Fruit fly (Drosophila melanogaster) whole organism, embryonic: ENCODE data around the gene CG44405.
A peak's percentile ranks its signal among the peaks of the same experiment; 100 is the strongest.

Source experiments
- Bteb2 ChIP-seq: fragments of 200-800 bp; sonication (Bioruptor generic); optimal IDR thresholded peaks from 2 replicates; lab custom pipeline; 2016; ENCODE audit warnings: missing biosample characterization, missing genetic modification characterization
- CG10321 ChIP-seq: fragments of 200-800 bp; sonication (Bioruptor generic); IDR thresholded peaks from 2 replicates; pipeline ENCODE4 v1.3.6; 2022; ENCODE audit warnings: missing biosample characterization, missing genetic modification characterization
- CG11247 ChIP-seq: fragments of 200-800 bp; sonication (Bioruptor generic); IDR thresholded peaks from 2 replicates; pipeline ENCODE4 v1.3.6; 2022; ENCODE audit warnings: missing biosample characterization, missing genetic modification characterization
- CG11504 ChIP-seq: fragments of 200-800 bp; sonication (Bioruptor generic); optimal IDR thresholded peaks from 3 replicates; lab custom pipeline; 2019; ENCODE audit warnings: missing biosample characterization, mild to moderate bottlenecking, missing genetic modification characterization, moderate library complexity
- CG13296 ChIP-seq: fragments of 200-800 bp; sonication (Bioruptor generic); optimal IDR thresholded peaks from 3 replicates; lab custom pipeline; 2018; ENCODE audit warnings: missing biosample characterization, mild to moderate bottlenecking, missing genetic modification characterization
- CG15011 ChIP-seq: fragments of 200-800 bp; sonication (Bioruptor generic); optimal IDR thresholded peaks from 3 replicates; lab custom pipeline; 2018; ENCODE audit warnings: missing biosample characterization, mild to moderate bottlenecking, missing genetic modification characterization
- CG17385 ChIP-seq: fragments of 200-800 bp; sonication (Bioruptor generic); optimal IDR thresholded peaks from 3 replicates; lab custom pipeline; 2018; ENCODE audit warnings: missing biosample characterization, mild to moderate bottlenecking, missing genetic modification characterization
- CG17802 ChIP-seq: fragments of 200-800 bp; sonication (Bioruptor generic); optimal IDR thresholded peaks from 2 replicates; lab custom pipeline; 2018; ENCODE audit warnings: missing biosample characterization, mild to moderate bottlenecking, missing genetic modification characterization, moderate library complexity
- CG17829 ChIP-seq: fragments of 200-800 bp; optimal IDR thresholded peaks from 2 replicates; lab custom pipeline; 2019; ENCODE audit warnings: missing biosample characterization, mild to moderate bottlenecking, missing genetic modification characterization, moderate library complexity
- CG1832 ChIP-seq: fragments of 200-800 bp; sonication (Bioruptor generic); optimal IDR thresholded peaks from 2 replicates; lab custom pipeline; 2017; ENCODE audit warnings: missing biosample characterization, mild to moderate bottlenecking, missing genetic modification characterization, inconsistent platforms
- CG2129 ChIP-seq: fragments of 200-800 bp; sonication (Bioruptor generic); IDR thresholded peaks from 2 replicates; pipeline ENCODE4 v1.3.6; 2022; ENCODE audit warnings: missing biosample characterization, missing genetic modification characterization; ENCODE audit not compliant: partially characterized antibody
- CG31365 ChIP-seq: fragments of 200-800 bp; sonication (Bioruptor generic); optimal IDR thresholded peaks from 2 replicates; lab custom pipeline; 2018; ENCODE audit warnings: missing biosample characterization, mild to moderate bottlenecking, missing genetic modification characterization
- CG31388 ChIP-seq: fragments of 200-800 bp; sonication (Bioruptor generic); optimal IDR thresholded peaks from 2 replicates; lab custom pipeline; 2016; ENCODE audit warnings: missing biosample characterization, missing genetic modification characterization
- CG34224 ChIP-seq: fragments of 200-800 bp; sonication (Bioruptor generic); IDR thresholded peaks from 3 replicates; pipeline ENCODE4 v1.3.6; 2022; ENCODE audit warnings: missing biosample characterization, missing genetic modification characterization; ENCODE audit not compliant: partially characterized antibody
- CG4854 ChIP-seq: fragments of 200-800 bp; sonication (Bioruptor generic); optimal IDR thresholded peaks from 2 replicates; lab custom pipeline; 2016; ENCODE audit warnings: missing biosample characterization, missing genetic modification characterization, inconsistent platforms
- CG6791 ChIP-seq: fragments of 200-800 bp; sonication (Bioruptor generic); IDR thresholded peaks from 3 replicates; pipeline ENCODE4 v1.3.6; 2022; ENCODE audit warnings: missing biosample characterization, missing genetic modification characterization; ENCODE audit not compliant: partially characterized antibody
- CG7271 ChIP-seq: fragments of 200-800 bp; sonication (Bioruptor generic); optimal IDR thresholded peaks from 2 replicates; lab custom pipeline; 2018; ENCODE audit warnings: missing biosample characterization, mild to moderate bottlenecking, missing genetic modification characterization, moderate library complexity
- CG8388 ChIP-seq: fragments of 200-800 bp; sonication (Bioruptor generic); optimal IDR thresholded peaks from 2 replicates; lab custom pipeline; 2019; ENCODE audit warnings: missing biosample characterization, mild to moderate bottlenecking, missing genetic modification characterization, moderate library complexity
- CG9437 ChIP-seq: fragments of 200-800 bp; sonication (Bioruptor generic); optimal IDR thresholded peaks from 2 replicates; lab custom pipeline; 2018; ENCODE audit warnings: missing biosample characterization, mild to moderate bottlenecking, missing genetic modification characterization
- CG9609 ChIP-seq: fragments of 200-800 bp; sonication (Bioruptor generic); optimal IDR thresholded peaks from 3 replicates; lab custom pipeline; 2016; ENCODE audit warnings: missing biosample characterization, missing genetic modification characterization
- CG9817 ChIP-seq: fragments of 200-800 bp; sonication (Bioruptor generic); optimal IDR thresholded peaks from 2 replicates; lab custom pipeline; 2018; ENCODE audit warnings: missing biosample characterization, mild to moderate bottlenecking, missing genetic modification characterization, moderate library complexity
- Dip2 ChIP-seq: fragments of 200-800 bp; sonication (Bioruptor generic); IDR thresholded peaks from 2 replicates; pipeline ENCODE4 v1.3.6; 2022; ENCODE audit warnings: missing biosample characterization, missing genetic modification characterization
- Doc3 ChIP-seq: fragments of 200-800 bp; sonication (Bioruptor generic); IDR thresholded peaks from 3 replicates; pipeline ENCODE4 v1.3.6; 2022; ENCODE audit warnings: missing biosample characterization, missing genetic modification characterization; ENCODE audit not compliant: partially characterized antibody
- Dp ChIP-seq: fragments of 200-800 bp; sonication (Bioruptor generic); optimal IDR thresholded peaks from 2 replicates; lab custom pipeline; 2018; ENCODE audit warnings: missing biosample characterization, mild to moderate bottlenecking, missing genetic modification characterization, moderate library complexity
- ERR ChIP-seq: fragments of 200-800 bp; sonication (Bioruptor generic); optimal IDR thresholded peaks from 2 replicates; lab custom pipeline; 2016; ENCODE audit warnings: missing biosample characterization, missing genetic modification characterization
- HLH3B ChIP-seq: fragments of 200-800 bp; sonication (Bioruptor generic); IDR thresholded peaks from 2 replicates; pipeline ENCODE4 v1.3.6; 2022; ENCODE audit warnings: missing biosample characterization, missing genetic modification characterization
- Hr51 ChIP-seq, 2 experiments: fragments of 200-800 bp; sonication (Bioruptor generic); optimal IDR thresholded peaks; 2 replicates in 1 of 2; 3 replicates in 1 of 2; lab custom pipeline; 2016 to 2018; ENCODE audit warnings: missing biosample characterization in 2 of 2, missing genetic modification characterization in 2 of 2, mild to moderate bottlenecking in 1 of 2, moderate library complexity in 1 of 2
- Mrtf ChIP-seq: fragments of 200-800 bp; sonication (Bioruptor generic); IDR thresholded peaks from 3 replicates; pipeline ENCODE4 v1.3.6; 2022; ENCODE audit warnings: missing biosample characterization, missing genetic modification characterization
- NFAT ChIP-seq: fragments of 200-800 bp; sonication (Bioruptor generic); IDR thresholded peaks from 2 replicates; pipeline ENCODE4 v1.3.6; 2022; ENCODE audit warnings: missing biosample characterization, missing genetic modification characterization
- Ptx1 ChIP-seq: fragments of 200-800 bp; sonication (Bioruptor generic); IDR thresholded peaks from 2 replicates; pipeline ENCODE4 v1.3.6; 2022; ENCODE audit warnings: missing biosample characterization, missing genetic modification characterization
- Xbp1 ChIP-seq: fragments of 200-800 bp; sonication (Bioruptor generic); optimal IDR thresholded peaks from 3 replicates; lab custom pipeline; 2016; ENCODE audit warnings: missing biosample characterization, mild to moderate bottlenecking, missing genetic modification characterization
- croc ChIP-seq: fragments of 200-800 bp; sonication (Bioruptor generic); conservative IDR thresholded peaks from 3 replicates; pipeline ENCODE4 v1.3.6; 2022; ENCODE audit warnings: missing biosample characterization, missing genetic modification characterization
- dan ChIP-seq: fragments of 200-800 bp; sonication (Bioruptor generic); IDR thresholded peaks from 2 replicates; pipeline ENCODE4 v1.3.6; 2022; ENCODE audit warnings: missing biosample characterization, missing genetic modification characterization
- dimm ChIP-seq: fragments of 200-800 bp; sonication (Bioruptor generic); IDR thresholded peaks from 2 replicates; pipeline ENCODE4 v1.3.6; 2022; ENCODE audit warnings: missing biosample characterization, missing genetic modification characterization
- dpn ChIP-seq, 2 experiments: fragments of 200-800 bp; sonication (Bioruptor generic); optimal IDR thresholded peaks; 3 replicates each; lab custom pipeline; 2016; ENCODE audit warnings: missing biosample characterization in 2 of 2, missing genetic modification characterization in 2 of 2
- ems ChIP-seq: fragments of 200-800 bp; sonication (Bioruptor generic); optimal IDR thresholded peaks from 3 replicates; lab custom pipeline; 2016; ENCODE audit warnings: missing biosample characterization, missing genetic modification characterization
- fd64A ChIP-seq: fragments of 200-800 bp; sonication (Bioruptor generic); optimal IDR thresholded peaks from 3 replicates; lab custom pipeline; 2018; ENCODE audit warnings: missing biosample characterization, mild to moderate bottlenecking, missing genetic modification characterization
- fd96Cb ChIP-seq: fragments of 200-800 bp; sonication (Bioruptor generic); optimal IDR thresholded peaks from 2 replicates; lab custom pipeline; 2018; ENCODE audit warnings: missing biosample characterization, mild to moderate bottlenecking, missing genetic modification characterization, moderate library complexity
- gcm2 ChIP-seq: fragments of 200-800 bp; sonication (Bioruptor generic); optimal IDR thresholded peaks from 2 replicates; lab custom pipeline; 2016; ENCODE audit warnings: missing biosample characterization, missing genetic modification characterization
- ham ChIP-seq: fragments of 200-800 bp; sonication (Bioruptor generic); IDR thresholded peaks from 2 replicates; pipeline ENCODE4 v1.3.6; 2022; ENCODE audit warnings: missing biosample characterization, missing genetic modification characterization
- luna ChIP-seq: fragments of 200-800 bp; sonication (Bioruptor generic); optimal IDR thresholded peaks from 2 replicates; lab custom pipeline; 2016; ENCODE audit warnings: missing biosample characterization, missing genetic modification characterization
- otp ChIP-seq: fragments of 200-800 bp; sonication (Bioruptor generic); IDR thresholded peaks from 3 replicates; pipeline ENCODE4, ENCODE4 v1.3.6; 2022; ENCODE audit warnings: missing biosample characterization, missing genetic modification characterization
- pan ChIP-seq, 4 experiments: fragments of >200 bp in 3 of 4; fragments of 200-800 bp in 1 of 4; sonication (Bioruptor generic) in 1 of 4; optimal IDR thresholded peaks in 3 of 4; IDR thresholded peaks in 1 of 4; 2 replicates each; pipeline versions ENCODE4 v1.3.6 to Lab custom; 2017 to 2022; ENCODE audit warnings: missing biosample characterization in 2 of 4, missing genetic modification characterization in 2 of 4, mixed read lengths in 1 of 4
- phol ChIP-seq: fragments of 200-800 bp; sonication (Bioruptor generic); optimal IDR thresholded peaks from 3 replicates; lab custom pipeline; 2018; ENCODE audit warnings: missing biosample characterization, mild to moderate bottlenecking, missing genetic modification characterization, moderate library complexity
- rib ChIP-seq: fragments of 200-800 bp; sonication (Bioruptor generic); IDR thresholded peaks from 2 replicates; pipeline ENCODE4 v1.3.6; 2022; ENCODE audit warnings: missing biosample characterization, missing genetic modification characterization
- seq ChIP-seq: fragments of 200-800 bp; sonication (Bioruptor generic); IDR thresholded peaks from 2 replicates; pipeline ENCODE4 v1.3.6; 2022; ENCODE audit warnings: missing biosample characterization, missing genetic modification characterization
- sna ChIP-seq: fragments of 200-800 bp; sonication (Bioruptor generic); IDR thresholded peaks from 2 replicates; pipeline ENCODE4 v1.3.6; 2022; ENCODE audit warnings: missing biosample characterization, missing genetic modification characterization; ENCODE audit not compliant: partially characterized antibody
- tap ChIP-seq: fragments of 200-800 bp; optimal IDR thresholded peaks from 3 replicates; lab custom pipeline; 2019; ENCODE audit warnings: missing biosample characterization, mild to moderate bottlenecking, missing genetic modification characterization, moderate library complexity
- vfl ChIP-seq: fragments of 200-800 bp; sonication (Bioruptor generic); optimal IDR thresholded peaks from 2 replicates; lab custom pipeline; 2016; ENCODE audit warnings: missing biosample characterization, missing genetic modification characterization

The CG44405 gene

dm6 chr2L:16329102-16329520 lies 13.0 kb downstream of the CG44405 start, which contains the start of gene mRpL4 (continued):
- TF ChIP-seq ERR (GFP tag; lab: Kevin White, UChicago), result peak; percentile 44
- peak; percentile 49 for TF ChIP-seq CG8388 (GFP tag; lab: Kevin White, UChicago)
- TF ChIP-seq Dp (GFP tag; lab: Kevin White, UChicago), result peak; percentile 48
- TF ChIP-seq fd96Cb (tag; lab: Kevin White, UChicago), result peak; percentile 27
- TF ChIP-seq CG17802 (tag; lab: Kevin White, UChicago), result peak; percentile 53
- TF ChIP-seq Doc3 (GFP tag; lab: Robert Waterston, UW), result peak; percentile 99
- peak; percentile 37 for TF ChIP-seq tap (tag; lab: Kevin White, UChicago)
- TF ChIP-seq dpn (GFP tag; optimal IDR thresholded peaks at IDR 0.05; lab: Kevin White, UChicago), result peak; percentile 79 to 84
- TF ChIP-seq dimm (GFP tag; lab: Robert Waterston, UW), result no peak
- TF ChIP-seq CG9817 (tag; lab: Kevin White, UChicago), result peak; percentile 54
- TF ChIP-seq CG1832, result no peak
- no peak for TF ChIP-seq CG31388 (GFP tag; lab: Kevin White, UChicago)
- TF ChIP-seq rib (GFP tag; lab: Robert Waterston, UW), result no peak
- peak; percentile 75 for TF ChIP-seq Ptx1
- TF ChIP-seq phol (tag; lab: Kevin White, UChicago), result peak; percentile 79
- TF ChIP-seq CG9437 (GFP tag; lab: Kevin White, UChicago), result peak; percentile 27
- peak; percentile 58 for TF ChIP-seq gcm2
- no peak for TF ChIP-seq CG11504 (tag; lab: Kevin White, UChicago)
- peak; percentile 99 for TF ChIP-seq sna
- TF ChIP-seq pan (optimal IDR thresholded peaks at IDR 0.05; lab: Kevin White, UChicago), result no peak
- peak in 1 of 2 experiments; percentile 85 for TF ChIP-seq pan (GFP tag; optimal IDR thresholded peaks at IDR 0.05 in 1 of 2, IDR thresholded peaks at IDR 0.05 in 1 of 2)
- no peak for TF ChIP-seq ham (GFP tag; lab: Robert Waterston, UW)
- no peak for TF ChIP-seq dan (GFP tag; lab: Robert Waterston, UW)
- TF ChIP-seq HLH3B, result peak; percentile 48; the same call in 1 of the 2 replicates
- peak; percentile 41 for TF ChIP-seq CG4854
- TF ChIP-seq fd64A (GFP tag; lab: Kevin White, UChicago), result no peak
- TF ChIP-seq CG15011 (GFP tag; lab: Kevin White, UChicago), result no peak
- no peak for TF ChIP-seq Hr51 (GFP tag; optimal IDR thresholded peaks at IDR 0.05; lab: Kevin White, UChicago)
- peak; percentile 81 for TF ChIP-seq Xbp1 (GFP tag; lab: Kevin White, UChicago)
- peak; percentile 83 for TF ChIP-seq NFAT (GFP tag; lab: Robert Waterston, UW)
- TF ChIP-seq Dip2 (GFP tag; lab: Robert Waterston, UW), result no peak
- no peak; the same call in 2 of the 3 replicates for TF ChIP-seq Mrtf
- no peak for TF ChIP-seq seq
- no peak for TF ChIP-seq croc (GFP tag; lab: Robert Waterston, UW)
- 0 out of 3 replicates have a peak, but pooled peaks have one; percentile 33 for TF ChIP-seq otp
- peak; percentile 99 for TF ChIP-seq CG6791 (GFP tag; lab: Robert Waterston, UW)
- TF ChIP-seq ems, result peak; percentile 68
- TF ChIP-seq vfl, result peak; percentile 88
- TF ChIP-seq CG34224 (GFP tag; lab: Robert Waterston, UW), result peak; percentile 99
- peak; percentile 59 for TF ChIP-seq Bteb2 (GFP tag; lab: Kevin White, UChicago)
- TF ChIP-seq CG9609, result peak; percentile 75
- peak; percentile 29 for TF ChIP-seq luna (GFP tag; lab: Kevin White, UChicago)
- TF ChIP-seq CG13296 (GFP tag; lab: Kevin White, UChicago), result peak; percentile 48
- TF ChIP-seq CG11247 (GFP tag; lab: Robert Waterston, UW), result peak; percentile 70
- no peak for TF ChIP-seq CG10321 (GFP tag; lab: Robert Waterston, UW)
- TF ChIP-seq CG2129, result peak; percentile 91
- no peak for TF ChIP-seq CG7271 (tag; lab: Kevin White, UChicago)
- TF ChIP-seq CG31365, result no peak
- peak; percentile 40 for TF ChIP-seq CG17385 (GFP tag; lab: Kevin White, UChicago)
- peak; percentile 80 for TF ChIP-seq CG17829 (tag; lab: Kevin White, UChicago)
